Worm (Caenorhabditis elegans) whole organism, L1 larva: ENCODE measurements around the gene tex-2.

ENCODE experiments used
- C16A3.4 ChIP-seq: fragments of 150-350 bp; optimal IDR thresholded peaks from 2 replicates; lab custom pipeline; 2014; ENCODE audit warnings: missing biosample characterization, missing genetic modification characterization
- C34B4.2 ChIP-seq: sonication (generic microtip); optimal IDR thresholded peaks from 2 replicates; lab custom pipeline; 2017; ENCODE audit warnings: mild to moderate bottlenecking, missing genetic modification characterization, missing compliant biosample characterization
- dpl-1 ChIP-seq, 3 experiments: fragments of 150-350 bp in 2 of 3; sonication (generic microtip) in 1 of 3; optimal IDR thresholded peaks; 2 replicates each; lab custom pipeline; 2014 to 2017; ENCODE audit warnings: missing biosample characterization in 3 of 3, missing genetic modification characterization in 3 of 3, missing genetic modification reagents in 3 of 3
- egl-27 ChIP-seq, 2 experiments: fragments of 150-350 bp in 1 of 2; sonication (generic microtip); optimal IDR thresholded peaks; 3 replicates each; lab custom pipeline; 2017 to 2018; ENCODE audit warnings: missing biosample characterization in 2 of 2, missing genetic modification characterization in 2 of 2, missing genetic modification reagents in 2 of 2
- jun-1 ChIP-seq: fragments of 150-350 bp; optimal IDR thresholded peaks from 2 replicates; lab custom pipeline; 2014; ENCODE audit warnings: missing biosample characterization, missing genetic modification reagents, missing genetic modification characterization
- mep-1 ChIP-seq: fragments of 150-350 bp; optimal IDR thresholded peaks from 2 replicates; lab custom pipeline; 2014; ENCODE audit warnings: missing biosample characterization, missing genetic modification characterization
- nhr-76 ChIP-seq: sonication (generic microtip); optimal IDR thresholded peaks from 2 replicates; lab custom pipeline; 2017; ENCODE audit warnings: missing biosample characterization, missing genetic modification characterization
- skn-1 ChIP-seq: fragments of 150-350 bp; optimal IDR thresholded peaks from 2 replicates; lab custom pipeline; 2014; ENCODE audit warnings: missing biosample characterization, missing genetic modification characterization
- sptf-1 ChIP-seq: fragments of 150-350 bp; optimal IDR thresholded peaks from 2 replicates; lab custom pipeline; 2014; ENCODE audit warnings: missing biosample characterization, missing genetic modification characterization
- tbx-2 ChIP-seq: sonication (generic microtip); optimal IDR thresholded peaks from 2 replicates; lab custom pipeline; 2016; ENCODE audit warnings: missing genetic modification characterization, missing compliant biosample characterization
- unc-62 ChIP-seq: fragments of 150-350 bp; optimal IDR thresholded peaks from 2 replicates; lab custom pipeline; 2014; ENCODE audit warnings: missing biosample characterization, missing genetic modification reagents, missing genetic modification characterization
- xbp-1 ChIP-seq: sonication (generic microtip); optimal IDR thresholded peaks from 2 replicates; lab custom pipeline; 2016; ENCODE audit warnings: missing genetic modification characterization, missing compliant biosample characterization
- ztf-4 ChIP-seq: fragments of 150-350 bp; optimal IDR thresholded peaks from 2 replicates; lab custom pipeline; 2014; ENCODE audit warnings: missing biosample characterization, missing genetic modification characterization

DNA sequence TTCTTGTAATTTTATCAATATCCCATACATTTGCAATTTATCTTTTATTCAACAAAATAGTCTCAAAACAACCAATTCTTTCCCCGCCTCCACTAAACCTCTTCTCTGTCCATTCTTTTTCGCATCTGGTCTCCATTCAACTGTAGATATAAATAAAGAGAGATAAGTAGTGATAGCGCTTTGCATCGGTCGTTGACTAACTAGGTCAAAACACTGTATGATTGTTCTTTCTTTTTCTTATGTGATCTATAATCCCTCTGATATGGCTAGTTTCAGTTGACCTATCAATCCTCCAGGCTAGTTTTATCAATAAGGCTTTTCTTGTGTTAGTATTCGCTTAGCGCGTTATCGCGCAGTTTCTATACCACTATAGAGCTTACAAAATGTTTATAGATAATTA, 20.2 kb downstream of the tex-2 start:
- TF ChIP-seq C16A3.4 (tag; lab: Kevin White, UChicago) (no peak), xbp-1 (tag; lab: Kevin White, UChicago) (no peak), dpl-1 (GFP tag; optimal IDR thresholded peaks at IDR 0.05; lab: Kevin White, UChicago) (no peak), nhr-76 (tag; lab: Kevin White, UChicago) (no peak), C34B4.2 (tag; lab: Kevin White, UChicago) (no peak), tbx-2 (tag; lab: Kevin White, UChicago) (no peak), unc-62 (GFP tag; lab: Kevin White, UChicago) (no peak), ztf-4 (tag; lab: Kevin White, UChicago) (no peak), jun-1 (tag; lab: Kevin White, UChicago) (no peak), egl-27 (tag; optimal IDR thresholded peaks at IDR 0.05; lab: Kevin White, UChicago) (no peak), skn-1 (tag; lab: Kevin White, UChicago) (no peak), sptf-1 (tag; lab: Kevin White, UChicago) (no peak), mep-1 (tag; lab: Kevin White, UChicago) (no peak)
